Worm (Caenorhabditis elegans) whole organism, late embryonic: Measurements from ENCODE around the gene gcy-22.

Source experiments
- ama-1 ChIP-seq: fragments of 150-350 bp; optimal IDR thresholded peaks from 2 replicates; lab custom pipeline; 2014
- ceh-14 ChIP-seq: sonication (generic microtip); optimal IDR thresholded peaks from 2 replicates; lab custom pipeline; 2016; ENCODE audit warnings: missing genotype, missing genetic modification characterization, missing compliant biosample characterization
- ceh-19 ChIP-seq: fragments of 200-800 bp; sonication (Bioruptor generic); optimal IDR thresholded peaks from 2 replicates; lab custom pipeline; 2018; ENCODE audit warnings: mild to moderate bottlenecking, missing genetic modification characterization, missing compliant biosample characterization
- ceh-24 ChIP-seq: sonication (generic microtip); optimal IDR thresholded peaks from 2 replicates; lab custom pipeline; 2016; ENCODE audit warnings: mild to moderate bottlenecking, missing genetic modification characterization, missing compliant biosample characterization
- ceh-48 ChIP-seq: sonication (generic microtip); optimal IDR thresholded peaks from 2 replicates; lab custom pipeline; 2016; ENCODE audit warnings: missing genetic modification characterization, inconsistent platforms, missing compliant biosample characterization
- elt-4 ChIP-seq: sonication (generic microtip); optimal IDR thresholded peaks from 2 replicates; lab custom pipeline; 2016; ENCODE audit warnings: missing genetic modification characterization, missing compliant biosample characterization
- fkh-10 ChIP-seq: fragments of 150-350 bp; optimal IDR thresholded peaks from 2 replicates; lab custom pipeline; 2014; ENCODE audit warnings: missing biosample characterization, missing genetic modification reagents, missing genetic modification characterization
- lim-6 ChIP-seq: sonication (generic microtip); optimal IDR thresholded peaks from 2 replicates; lab custom pipeline; 2016; ENCODE audit warnings: missing genetic modification characterization, missing compliant biosample characterization
- mec-3 ChIP-seq: sonication (generic microtip); optimal IDR thresholded peaks from 2 replicates; lab custom pipeline; 2016; ENCODE audit warnings: borderline replicate concordance, missing genetic modification characterization, missing compliant biosample characterization
- nfya-1 ChIP-seq: sonication (generic microtip); optimal IDR thresholded peaks from 2 replicates; lab custom pipeline; 2017; ENCODE audit warnings: missing genetic modification characterization, mild to moderate bottlenecking, missing compliant biosample characterization, antibody characterized with exemption, moderate library complexity
- pag-3 ChIP-seq: sonication (generic microtip); optimal IDR thresholded peaks from 2 replicates; lab custom pipeline; 2016; ENCODE audit warnings: missing compliant biosample characterization, missing genetic modification characterization, borderline replicate concordance
- sdc-2 ChIP-seq: sonication (generic microtip); optimal IDR thresholded peaks from 2 replicates; lab custom pipeline; 2016; ENCODE audit warnings: missing genotype, missing genetic modification characterization, missing compliant biosample characterization
- ttx-3 ChIP-seq: sonication (generic microtip); optimal IDR thresholded peaks from 2 replicates; lab custom pipeline; 2016; ENCODE audit warnings: missing genetic modification reagents, missing genetic modification characterization, missing compliant biosample characterization

DNA sequence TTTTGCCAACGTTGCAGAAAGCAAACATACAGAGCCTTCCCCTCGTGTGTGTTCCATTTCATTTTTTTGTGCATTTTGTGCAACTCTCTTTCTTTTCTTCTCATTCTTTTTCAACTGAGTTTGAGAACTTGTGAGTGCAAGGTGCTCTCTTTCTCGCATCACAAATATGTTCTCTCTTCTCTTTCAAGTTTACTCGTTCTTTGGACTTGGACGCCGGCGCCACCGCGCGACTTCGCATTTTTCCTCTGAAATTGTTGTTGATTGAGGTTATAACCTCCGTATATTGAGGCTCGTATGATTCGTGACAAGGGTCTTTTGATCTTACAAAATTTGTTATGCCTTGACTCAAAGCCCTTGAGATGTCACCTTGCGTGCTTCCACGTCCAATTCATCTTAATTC lies 48.1 kb downstream of the gcy-22 start:
- TF ChIP-seq fkh-10 (GFP tag; lab: Kevin White, UChicago) (no peak), nfya-1 (tag; lab: Kevin White, UChicago) (no peak), lim-6 (tag; lab: Kevin White, UChicago) (no peak), ceh-14 (tag; lab: Kevin White, UChicago) (no peak), elt-4 (tag; lab: Kevin White, UChicago) (no peak), sdc-2 (no peak), ceh-24 (no peak), ttx-3 (tag; lab: Kevin White, UChicago) (no peak), ama-1 (lab: Kevin White, UChicago) (no peak), ceh-48 (tag; lab: Kevin White, UChicago) (no peak), mec-3 (tag; lab: Kevin White, UChicago) (no peak), ceh-19 (no peak), pag-3 (no peak)
